Fruit fly (Drosophila melanogaster): Measurements from ENCODE around the gene Cyp4g1.
A peak's percentile ranks its signal among the peaks of the same experiment; 100 is the strongest.

Gene Cyp4g1

DNA sequence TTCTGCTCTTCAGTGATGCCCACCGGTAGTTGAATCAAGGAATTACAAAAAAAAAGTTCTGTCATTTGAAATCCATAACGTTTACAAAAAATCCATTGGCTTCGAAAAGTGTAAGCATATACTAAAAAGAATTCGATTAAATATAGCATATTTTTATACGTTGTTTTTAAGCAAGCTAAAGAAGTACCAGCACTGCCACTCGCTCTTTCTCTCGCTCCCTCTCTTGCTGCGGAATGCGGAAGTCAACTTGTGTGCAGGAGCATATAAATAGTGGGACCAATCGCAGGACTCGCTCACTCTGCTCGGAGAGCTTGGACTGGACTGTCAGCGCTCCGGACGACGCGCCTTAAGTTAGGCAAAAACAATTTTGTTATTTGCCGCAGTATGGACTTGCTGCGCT, 25.5 kb upstream of the Cyp4g1 start, which contains the start of gene CG17778 (continued):
- TF ChIP-seq Hsf (GFP tag; optimal IDR thresholded peaks at IDR 0.05) (no peak), Ptx1 (GFP tag; IDR thresholded peaks at IDR 0.05) (peak; percentile 31; the same call in 1 of the 2 replicates), CG10209 (GFP tag; optimal IDR thresholded peaks at IDR 0.05) (no peak), nerfin-1 (tag; optimal IDR thresholded peaks at IDR 0.05) (peak; percentile 40), MTF-1 (GFP tag; optimal IDR thresholded peaks at IDR 0.05; ENCODE audit: borderline replicate concordance) (no peak), CG6791 (GFP tag; IDR thresholded peaks at IDR 0.05; ENCODE audit: partially characterized antibody) (no peak), wek (GFP tag; optimal IDR thresholded peaks at IDR 0.05) (no peak), Chrac-16 (GFP tag; optimal IDR thresholded peaks at IDR 0.05) (no peak), CG10431 (GFP tag; optimal IDR thresholded peaks at IDR 0.05) (no peak), CG8924 (tag; optimal IDR thresholded peaks at IDR 0.05) (no peak), CG4820 (GFP tag; optimal IDR thresholded peaks at IDR 0.05) (no peak), CG8290 (GFP tag; optimal IDR thresholded peaks at IDR 0.05) (no peak), CG8290 (tag; optimal IDR thresholded peaks at IDR 0.05) (peak in 1 of 2 experiments; percentile 28), Nf-YC (tag; optimal IDR thresholded peaks at IDR 0.05) (peak; percentile 68), CTCF (GFP tag; optimal IDR thresholded peaks at IDR 0.05) (no peak), slbo (GFP tag; IDR thresholded peaks at IDR 0.05) (peak; percentile 30; the same call in 1 of the 2 replicates), so (GFP tag; IDR thresholded peaks at IDR 0.05) (no peak), gce (GFP tag; IDR thresholded peaks at IDR 0.05) (no peak), sens (GFP tag) (peak; percentile 65), pzg (GFP tag; optimal IDR thresholded peaks at IDR 0.05) (no peak), pum (GFP tag; optimal IDR thresholded peaks at IDR 0.05) (no peak), grn (GFP tag; optimal IDR thresholded peaks at IDR 0.05) (no peak), CG32532 (GFP tag; IDR thresholded peaks at IDR 0.05) (no peak), CG9215 (GFP tag; IDR thresholded peaks at IDR 0.05) (no peak), pnt (GFP tag; optimal IDR thresholded peaks at IDR 0.05) (no peak), CG1529 (GFP tag; optimal IDR thresholded peaks at IDR 0.05) (no peak), CG18599 (GFP tag; optimal IDR thresholded peaks at IDR 0.05) (peak; percentile 60), corto (GFP tag; optimal IDR thresholded peaks at IDR 0.05) (no peak), nom (GFP tag; optimal IDR thresholded peaks at IDR 0.05) (no peak), CG14014 (GFP tag; IDR thresholded peaks at IDR 0.05) (0 out of 2 replicates have a peak, but pooled peaks have one; percentile 36), CG13296 (GFP tag; optimal IDR thresholded peaks at IDR 0.05) (no peak), Nf-YB (GFP tag; optimal IDR thresholded peaks at IDR 0.05) (peak; percentile 28), CG10321 (GFP tag; IDR thresholded peaks at IDR 0.05) (no peak), Elba2 (GFP tag; optimal IDR thresholded peaks at IDR 0.05) (no peak), Ravus (GFP tag; IDR thresholded peaks at IDR 0.05) (no peak), CG12769 (tag; optimal IDR thresholded peaks at IDR 0.05) (no peak), disco-r (GFP tag; optimal IDR thresholded peaks at IDR 0.05) (no peak), nerfin-2 (GFP tag; IDR thresholded peaks at IDR 0.05; ENCODE audit: partially characterized antibody) (no peak), CG3726 (GFP tag; IDR thresholded peaks at IDR 0.05) (no peak), CG43689 (GFP tag; IDR thresholded peaks at IDR 0.05) (no peak), CG2116 (GFP tag; optimal IDR thresholded peaks at IDR 0.05) (no peak), TFAM (GFP tag; optimal IDR thresholded peaks at IDR 0.05) (no peak), NC2α (GFP tag; optimal IDR thresholded peaks at IDR 0.05) (no peak), Med (GFP tag) (peak; percentile 75), kni (GFP tag; optimal IDR thresholded peaks at IDR 0.05) (no peak), usp (GFP tag; optimal IDR thresholded peaks at IDR 0.05) (no peak), NFAT (GFP tag; IDR thresholded peaks at IDR 0.05) (no peak), cwo (GFP tag; optimal IDR thresholded peaks at IDR 0.05) (peak; percentile 2), Sox100B (GFP tag; optimal IDR thresholded peaks at IDR 0.05) (no peak), Fer1 (GFP tag; optimal IDR thresholded peaks at IDR 0.05) (no peak), Sox102F (GFP tag; optimal IDR thresholded peaks at IDR 0.05) (no peak), Ssrp (tag; optimal IDR thresholded peaks at IDR 0.05) (no peak), ems (GFP tag; optimal IDR thresholded peaks at IDR 0.05) (no peak)
